Fruit fly (Drosophila melanogaster) Kc167 (cell line): ENCODE measurements around the gene CG3335.

Experiments
- h ChIP-seq: fragments of >200 bp; optimal IDR thresholded peaks from 3 replicates; lab custom pipeline; 2018; ENCODE audit warnings: missing external identifiers
- insv ChIP-seq: fragments of >200 bp; optimal IDR thresholded peaks from 3 replicates; lab custom pipeline; 2018; ENCODE audit warnings: missing external identifiers
- psq ChIP-seq: fragments of >200 bp; optimal IDR thresholded peaks from 2 replicates; lab custom pipeline; 2017; ENCODE audit warnings: missing external identifiers

dm6 chr3L:9597464-9597863 lies 26.6 kb upstream of the CG3335 start, which contains the start of gene Tmc:
- no peak for TF ChIP-seq insv
- TF ChIP-seq psq (lab: Kevin White, UChicago), result no peak
- no peak for TF ChIP-seq h
